Worm (Caenorhabditis elegans) whole organism, L3 larva: ENCODE data around the gene fbxa-47.

ENCODE experiments used
- R02D3.7 ChIP-seq: fragments of 150-350 bp; optimal IDR thresholded peaks from 2 replicates; lab custom pipeline; 2014; ENCODE audit warnings: missing biosample characterization, missing genetic modification characterization
- ZK546.5 ChIP-seq: sonication (generic microtip); optimal IDR thresholded peaks from 2 replicates; lab custom pipeline; 2017; ENCODE audit warnings: missing biosample characterization, missing genetic modification characterization
- ama-1 ChIP-seq: fragments of 150-350 bp; optimal IDR thresholded peaks from 2 replicates; lab custom pipeline; 2018
- ceh-16 ChIP-seq: sonication (generic microtip); optimal IDR thresholded peaks from 2 replicates; lab custom pipeline; 2017; ENCODE audit warnings: missing biosample characterization, missing genetic modification characterization
- ceh-28 ChIP-seq: fragments of 150-350 bp; optimal IDR thresholded peaks from 2 replicates; lab custom pipeline; 2014; ENCODE audit warnings: missing biosample characterization, missing genetic modification reagents, missing genetic modification characterization
- ceh-9 ChIP-seq: sonication (generic microtip); optimal IDR thresholded peaks from 2 replicates; lab custom pipeline; 2018; ENCODE audit warnings: missing biosample characterization, missing genetic modification characterization
- daf-12 ChIP-seq: fragments of 150-350 bp; optimal IDR thresholded peaks from 2 replicates; lab custom pipeline; 2014; ENCODE audit warnings: missing biosample characterization, missing genetic modification reagents, missing genetic modification characterization
- egl-27 ChIP-seq: sonication (generic microtip); optimal IDR thresholded peaks from 4 replicates; lab custom pipeline; 2017; ENCODE audit warnings: missing biosample characterization, missing genetic modification reagents, missing genetic modification characterization
- egl-5 ChIP-seq: fragments of 150-350 bp; optimal IDR thresholded peaks from 2 replicates; lab custom pipeline; 2017; ENCODE audit warnings: missing biosample characterization, missing genetic modification reagents, missing genetic modification characterization, inconsistent platforms
- elt-2 ChIP-seq: sonication (generic microtip); optimal IDR thresholded peaks from 2 replicates; lab custom pipeline; 2016; ENCODE audit warnings: missing genetic modification reagents, mild to moderate bottlenecking, missing genetic modification characterization, missing compliant biosample characterization
- eor-1 ChIP-seq, 2 experiments: fragments of 150-350 bp; optimal IDR thresholded peaks; 2 replicates each; lab custom pipeline; 2014 to 2018; ENCODE audit warnings: missing biosample characterization in 2 of 2, missing genetic modification characterization in 2 of 2
- fkh-10 ChIP-seq: sonication (generic microtip); optimal IDR thresholded peaks from 2 replicates; lab custom pipeline; 2017; ENCODE audit warnings: missing biosample characterization, missing genetic modification reagents, missing genetic modification characterization
- fkh-2 ChIP-seq: fragments of 150-350 bp; optimal IDR thresholded peaks from 2 replicates; lab custom pipeline; 2014; ENCODE audit warnings: missing biosample characterization, missing genetic modification reagents, missing genetic modification characterization
- hmg-11 ChIP-seq: sonication (generic microtip); optimal IDR thresholded peaks from 2 replicates; lab custom pipeline; 2016; ENCODE audit warnings: missing genetic modification characterization, missing compliant biosample characterization
- jun-1 ChIP-seq: fragments of 150-350 bp; optimal IDR thresholded peaks from 2 replicates; lab custom pipeline; 2014; ENCODE audit warnings: missing biosample characterization, missing genetic modification reagents, missing genetic modification characterization
- lin-15B ChIP-seq: fragments of 150-350 bp; optimal IDR thresholded peaks from 2 replicates; lab custom pipeline; 2014; ENCODE audit warnings: missing biosample characterization, missing genetic modification characterization
- lin-39 ChIP-seq: fragments of 150-350 bp; optimal IDR thresholded peaks from 2 replicates; lab custom pipeline; 2018; ENCODE audit warnings: missing biosample characterization, missing genetic modification reagents, missing genetic modification characterization
- mdl-1 ChIP-seq: fragments of 150-350 bp; optimal IDR thresholded peaks from 2 replicates; lab custom pipeline; 2014; ENCODE audit warnings: missing biosample characterization, missing genetic modification characterization
- mml-1 ChIP-seq: fragments of 150-350 bp; sonication (generic microtip); optimal IDR thresholded peaks from 3 replicates; lab custom pipeline; 2014; ENCODE audit warnings: missing biosample characterization, missing genetic modification characterization
- nfya-1 ChIP-seq: sonication (generic microtip); optimal IDR thresholded peaks from 2 replicates; lab custom pipeline; 2017; ENCODE audit warnings: missing genetic modification characterization, mild to moderate bottlenecking, missing compliant biosample characterization, antibody characterized with exemption, moderate library complexity; ENCODE audit not compliant: insufficient read depth
- nhr-11 ChIP-seq: fragments of 150-350 bp; optimal IDR thresholded peaks from 2 replicates; lab custom pipeline; 2014; ENCODE audit warnings: missing biosample characterization, missing genetic modification characterization
- nhr-12 ChIP-seq: fragments of 150-350 bp; optimal IDR thresholded peaks from 2 replicates; lab custom pipeline; 2014; ENCODE audit warnings: missing biosample characterization, missing genetic modification characterization
- nhr-237 ChIP-seq: fragments of 150-350 bp; optimal IDR thresholded peaks from 2 replicates; lab custom pipeline; 2014; ENCODE audit warnings: missing biosample characterization, missing genetic modification characterization
- nhr-28 ChIP-seq: fragments of 150-350 bp; optimal IDR thresholded peaks from 2 replicates; lab custom pipeline; 2014; ENCODE audit warnings: missing biosample characterization, missing genetic modification characterization
- nhr-43 ChIP-seq: sonication (generic microtip); optimal IDR thresholded peaks from 2 replicates; lab custom pipeline; 2016; ENCODE audit warnings: mild to moderate bottlenecking, missing genetic modification characterization, missing compliant biosample characterization; ENCODE audit not compliant: poor library complexity, severe bottlenecking
- nhr-67 ChIP-seq: fragments of 150-350 bp; optimal IDR thresholded peaks from 2 replicates; lab custom pipeline; 2014; ENCODE audit warnings: missing biosample characterization, missing genetic modification characterization
- nhr-76 ChIP-seq: fragments of 150-350 bp; sonication (generic microtip); optimal IDR thresholded peaks from 5 replicates; lab custom pipeline; 2014; ENCODE audit warnings: missing biosample characterization, missing genetic modification characterization
- nhr-77 ChIP-seq: fragments of 150-350 bp; optimal IDR thresholded peaks from 2 replicates; lab custom pipeline; 2014; ENCODE audit warnings: missing biosample characterization, missing genetic modification characterization
- pha-4 ChIP-seq: fragments of 150-350 bp; optimal IDR thresholded peaks from 2 replicates; lab custom pipeline; 2014; ENCODE audit warnings: missing biosample characterization, missing genetic modification reagents, missing genetic modification characterization
- pqm-1 ChIP-seq: fragments of 150-350 bp; optimal IDR thresholded peaks from 2 replicates; lab custom pipeline; 2017; ENCODE audit warnings: missing biosample characterization, missing genetic modification characterization, inconsistent platforms
- sea-2 ChIP-seq: fragments of 150-350 bp; sonication (generic microtip); optimal IDR thresholded peaks from 4 replicates; lab custom pipeline; 2014; ENCODE audit warnings: missing biosample characterization, missing genetic modification reagents, missing genetic modification characterization
- snpc-4 ChIP-seq: fragments of 150-350 bp; optimal IDR thresholded peaks from 2 replicates; lab custom pipeline; 2014; ENCODE audit warnings: missing biosample characterization, missing genetic modification characterization
- ztf-11 ChIP-seq: fragments of 150-350 bp; optimal IDR thresholded peaks from 2 replicates; lab custom pipeline; 2014; ENCODE audit warnings: missing biosample characterization, missing genetic modification characterization
- ztf-4 ChIP-seq: fragments of 150-350 bp; optimal IDR thresholded peaks from 2 replicates; lab custom pipeline; 2014; ENCODE audit warnings: missing biosample characterization, missing genetic modification characterization

Gene fbxa-47

DNA sequence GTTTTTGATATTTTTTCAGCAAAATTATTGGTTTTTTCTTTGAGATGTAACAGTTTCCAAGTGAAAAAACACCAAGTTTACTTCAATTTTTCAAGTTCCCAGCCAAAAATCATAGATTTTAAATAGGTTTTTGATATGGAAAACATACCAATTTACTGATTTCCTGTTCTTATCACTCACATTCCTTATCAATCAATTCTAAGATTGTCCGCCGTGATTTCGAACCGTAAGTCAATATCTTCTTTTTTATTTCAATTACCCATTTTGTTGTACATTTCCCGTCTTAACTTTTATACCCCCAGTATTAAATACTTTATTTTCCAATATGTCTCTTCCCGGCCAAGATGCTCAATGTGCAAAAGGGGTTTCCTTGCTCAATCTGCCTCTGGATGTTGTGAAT, 7.8 kb downstream of the fbxa-47 start, which contains the start of gene fbxa-38:
TSS of gene fbxa-38 (plus strand) at position 195 of the 400 bp plus-strand sequence.
- no peak for TF ChIP-seq ceh-16 (tag; lab: Kevin White, UChicago)
- no peak for TF ChIP-seq hmg-11 (tag; lab: Kevin White, UChicago)
- TF ChIP-seq ztf-11 (tag; lab: Kevin White, UChicago) = no peak

DNA sequence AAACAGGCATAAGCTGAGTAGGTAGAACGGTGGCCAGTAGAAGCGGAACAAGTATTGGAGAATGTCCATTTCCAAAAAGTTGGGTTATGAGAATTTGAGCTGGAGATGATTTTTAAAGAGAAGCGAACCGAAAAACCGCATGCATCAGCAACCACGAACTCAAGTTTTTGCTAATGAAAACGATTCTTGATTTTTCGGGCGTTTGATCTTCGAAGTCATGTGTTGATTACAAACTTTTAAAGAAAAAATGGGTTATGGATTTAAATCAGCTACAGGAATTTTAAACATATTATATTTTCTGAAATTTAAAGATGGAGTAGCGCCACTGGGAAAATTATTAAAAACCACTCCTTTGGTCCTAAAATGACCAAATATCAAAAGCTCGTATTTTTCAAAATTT, 8.3 kb downstream of the fbxa-47 start, which contains the start of gene srd-65:
TSS of gene srd-65 (minus strand) at position 101 of the 400 bp plus-strand sequence.
- no peak for TF ChIP-seq sea-2 (GFP tag; lab: Kevin White, UChicago)
- no peak for TF ChIP-seq nhr-67 (tag; lab: Kevin White, UChicago)
- TF ChIP-seq ceh-16 (tag; lab: Kevin White, UChicago) = no peak
- no peak for TF ChIP-seq nhr-28 (tag; lab: Kevin White, UChicago)
- no peak for TF ChIP-seq hmg-11 (tag; lab: Kevin White, UChicago)
- TF ChIP-seq fkh-10 (GFP tag; lab: Kevin White, UChicago) = no peak
- no peak for TF ChIP-seq mdl-1 (tag; lab: Kevin White, UChicago)
- no peak for TF ChIP-seq nhr-11 (tag; lab: Kevin White, UChicago)
- TF ChIP-seq nhr-12 (tag; lab: Kevin White, UChicago) = no peak
- no peak for TF ChIP-seq nfya-1
- TF ChIP-seq nhr-43 = no peak
- TF ChIP-seq fkh-2 (tag; lab: Kevin White, UChicago) = no peak
- no peak for TF ChIP-seq daf-12 (tag; lab: Kevin White, UChicago)
- no peak for TF ChIP-seq ztf-4
- no peak for TF ChIP-seq lin-15B (tag; lab: Kevin White, UChicago)

DNA sequence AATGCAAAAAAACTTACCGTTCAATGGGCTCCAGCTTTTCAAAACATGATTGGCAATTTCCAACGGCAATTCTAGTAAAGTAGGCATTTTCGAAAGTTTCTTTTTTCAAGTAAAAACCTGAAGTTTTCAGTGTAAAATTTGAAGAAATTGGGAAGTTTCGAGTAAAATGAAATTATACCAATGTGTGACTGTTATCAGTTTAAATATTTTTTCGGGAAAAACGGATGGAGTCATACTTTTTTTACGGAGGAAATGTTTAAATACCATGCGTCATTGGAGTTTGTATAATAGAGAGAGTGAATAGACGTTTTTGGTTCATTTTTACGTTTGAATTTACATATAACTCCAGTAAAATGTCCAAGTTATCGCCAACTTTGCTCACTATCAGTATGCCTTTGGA, 12.9 kb downstream of the fbxa-47 start, which contains the start of gene fbxa-12:
TSS of gene fbxa-12 (plus strand) at position 301 of the 400 bp plus-strand sequence.
- TF ChIP-seq lin-39 (no peak), nhr-77 (tag; lab: Kevin White, UChicago) (no peak), fkh-10 (GFP tag; lab: Kevin White, UChicago) (no peak), ztf-11 (tag; lab: Kevin White, UChicago) (no peak), nhr-76 (tag; lab: Kevin White, UChicago) (no peak), snpc-4 (tag; lab: Kevin White, UChicago) (no peak), eor-1 (tag; optimal IDR thresholded peaks at IDR 0.05; lab: Kevin White, UChicago) (no peak), fkh-2 (tag; lab: Kevin White, UChicago) (no peak), nfya-1 (no peak), ZK546.5 (tag; lab: Kevin White, UChicago) (no peak)

DNA sequence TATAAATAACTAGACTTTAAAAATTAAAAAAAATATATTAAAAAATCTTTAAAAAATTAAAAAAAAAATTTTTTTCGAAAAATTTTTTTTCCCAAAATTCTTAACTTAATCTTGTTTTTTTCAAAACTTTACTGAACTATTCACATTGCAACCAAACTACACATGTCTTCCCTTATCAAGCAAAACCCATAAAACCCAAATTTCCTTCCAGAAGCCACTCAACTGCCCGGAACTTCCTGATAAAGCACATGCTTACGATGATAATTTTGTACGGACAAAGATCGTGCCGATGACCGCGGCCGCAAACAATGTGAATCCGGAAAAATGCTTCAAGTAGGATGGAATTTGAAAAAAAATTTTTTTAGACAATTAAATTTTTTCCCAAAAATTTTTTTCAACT, 19.9 kb downstream of the fbxa-47 start:
- TF ChIP-seq elt-2 (tag; lab: Kevin White, UChicago) = peak; percentile 70
- no peak for TF ChIP-seq ceh-28 (tag; lab: Kevin White, UChicago)
- no peak for TF ChIP-seq nhr-28 (tag; lab: Kevin White, UChicago)
- TF ChIP-seq pha-4 (tag; lab: Kevin White, UChicago) = no peak
- TF ChIP-seq pqm-1 (tag; lab: Kevin White, UChicago) = peak; percentile 23

DNA sequence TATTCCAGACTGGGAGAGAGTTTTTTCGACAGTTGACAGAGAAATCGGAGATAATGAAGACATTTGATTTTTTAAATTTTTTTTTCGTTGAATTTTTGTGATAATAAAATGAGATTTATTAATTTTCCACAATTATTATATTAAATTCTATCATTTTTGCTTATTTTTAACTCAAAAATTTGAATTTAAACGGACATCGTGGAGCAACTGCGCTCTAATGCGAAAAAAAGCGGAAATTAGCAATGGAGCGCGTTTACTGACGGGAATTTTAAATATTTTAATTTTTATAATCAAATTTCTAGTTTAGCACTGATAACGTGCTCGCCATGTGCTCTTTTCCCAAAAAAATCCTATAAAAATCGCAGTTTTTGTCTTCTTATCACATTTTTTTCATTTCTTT, 21.1 kb downstream of the fbxa-47 start, which contains the start of gene C39B5.14:
TSS of gene C39B5.14 (plus strand) at position 301 of the 400 bp plus-strand sequence.
- no peak for TF ChIP-seq fkh-2 (tag; lab: Kevin White, UChicago)
- TF ChIP-seq elt-2 (tag; lab: Kevin White, UChicago) = peak; percentile 56
- TF ChIP-seq, all 47 proteins: peak for 1

DNA sequence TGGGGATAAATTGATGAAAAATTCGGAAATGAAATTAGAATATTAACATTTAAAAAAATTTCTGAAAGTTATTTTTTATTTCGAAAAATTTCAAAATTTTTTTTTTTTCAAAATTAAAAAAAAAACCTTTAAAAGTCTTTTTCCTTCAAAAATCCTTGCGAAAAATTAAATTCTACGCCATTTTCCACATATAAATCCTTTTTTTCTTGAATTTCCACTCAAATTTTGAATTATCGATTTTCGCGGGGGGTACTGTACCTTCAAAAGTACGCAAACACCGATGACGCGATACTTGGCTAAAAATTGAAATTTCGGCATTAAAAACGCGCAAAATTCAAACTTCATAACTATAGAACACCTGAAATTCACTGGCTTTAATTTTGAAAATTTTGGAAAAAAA, 21.7 kb downstream of the fbxa-47 start:
- TF ChIP-seq snpc-4 (tag; lab: Kevin White, UChicago) = no peak
- TF ChIP-seq R02D3.7 (tag; lab: Kevin White, UChicago) = no peak
- no peak for TF ChIP-seq ceh-9 (tag; lab: Kevin White, UChicago)
- TF ChIP-seq nhr-76 (tag; lab: Kevin White, UChicago) = no peak
- no peak for TF ChIP-seq egl-5
- no peak for TF ChIP-seq daf-12 (tag; lab: Kevin White, UChicago)
- TF ChIP-seq nhr-12 (tag; lab: Kevin White, UChicago) = no peak
- no peak for TF ChIP-seq pqm-1 (tag; lab: Kevin White, UChicago)
- TF ChIP-seq jun-1 = no peak
- TF ChIP-seq nfya-1 = no peak
- TF ChIP-seq egl-27 (tag; lab: Kevin White, UChicago) = no peak
- TF ChIP-seq fkh-10 (GFP tag; lab: Kevin White, UChicago) = no peak
- no peak for TF ChIP-seq mml-1
- TF ChIP-seq ama-1 (lab: Kevin White, UChicago) = no peak
- no peak for TF ChIP-seq nhr-237
- no peak for TF ChIP-seq ZK546.5 (tag; lab: Kevin White, UChicago)
